Fruit fly (Drosophila melanogaster): ENCODE data around the gene CG43779.

CG43779 gene

DNA sequence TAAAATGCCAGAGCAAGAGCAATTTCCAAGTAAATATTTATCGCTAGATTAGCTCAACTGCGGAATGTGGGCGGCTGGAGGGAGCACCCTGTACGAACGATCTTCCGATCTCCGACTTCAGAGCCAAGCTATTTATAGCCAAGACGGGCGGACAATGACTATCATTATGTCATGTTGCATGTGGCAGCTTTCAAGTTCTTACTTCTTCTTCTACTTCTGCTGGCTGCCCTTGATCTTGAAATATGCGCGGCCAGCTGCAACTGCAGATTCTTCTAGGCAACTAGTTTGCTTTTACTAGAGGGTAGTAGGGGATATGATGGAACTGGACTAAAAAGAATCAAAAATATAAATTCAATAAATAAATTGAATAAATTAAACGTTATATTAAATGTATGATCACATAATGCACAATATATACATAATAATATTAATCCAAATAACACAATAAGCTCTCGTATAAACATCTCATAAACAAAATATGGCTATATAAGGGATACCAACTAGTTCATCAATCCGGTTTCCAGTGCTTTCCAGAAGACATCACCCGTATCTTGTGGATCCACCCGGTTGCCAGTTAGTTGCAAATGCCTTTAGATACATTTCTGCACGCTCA is 38.4 kb downstream of the CG43779 start:
- TF ChIP-seq CG1620 (GFP tag; optimal IDR thresholded peaks at IDR 0.05) = no peak
- no peak for TF ChIP-seq CG7045 (GFP tag; optimal IDR thresholded peaks at IDR 0.05)
- no peak for TF ChIP-seq Mnt (GFP tag; optimal IDR thresholded peaks at IDR 0.05)
- no peak for TF ChIP-seq Clk (GFP tag; optimal IDR thresholded peaks at IDR 0.05)
- TF ChIP-seq CG7101 (tag; optimal IDR thresholded peaks at IDR 0.05) = no peak
- no peak for TF ChIP-seq toe (GFP tag; optimal IDR thresholded peaks at IDR 0.05)
- no peak for TF ChIP-seq cnc (optimal IDR thresholded peaks at IDR 0.05)
- TF ChIP-seq ovo (GFP tag; optimal IDR thresholded peaks at IDR 0.05) = no peak
- TF ChIP-seq CG12768 (GFP tag; optimal IDR thresholded peaks at IDR 0.05) = no peak
- no peak for TF ChIP-seq pad (GFP tag; optimal IDR thresholded peaks at IDR 0.05)
- TF ChIP-seq cic (GFP tag; optimal IDR thresholded peaks at IDR 0.05) = no peak
- TF ChIP-seq kay (GFP tag; ENCODE audit: borderline replicate concordance) = no peak
- TF ChIP-seq tj (GFP tag; optimal IDR thresholded peaks at IDR 0.05) = no peak
- TF ChIP-seq Crg-1 (GFP tag; optimal IDR thresholded peaks at IDR 0.05) = no peak
- no peak for TF ChIP-seq Hr96 (GFP tag; optimal IDR thresholded peaks at IDR 0.05)
- no peak for TF ChIP-seq CG33017 (tag; optimal IDR thresholded peaks at IDR 0.05)

DNA sequence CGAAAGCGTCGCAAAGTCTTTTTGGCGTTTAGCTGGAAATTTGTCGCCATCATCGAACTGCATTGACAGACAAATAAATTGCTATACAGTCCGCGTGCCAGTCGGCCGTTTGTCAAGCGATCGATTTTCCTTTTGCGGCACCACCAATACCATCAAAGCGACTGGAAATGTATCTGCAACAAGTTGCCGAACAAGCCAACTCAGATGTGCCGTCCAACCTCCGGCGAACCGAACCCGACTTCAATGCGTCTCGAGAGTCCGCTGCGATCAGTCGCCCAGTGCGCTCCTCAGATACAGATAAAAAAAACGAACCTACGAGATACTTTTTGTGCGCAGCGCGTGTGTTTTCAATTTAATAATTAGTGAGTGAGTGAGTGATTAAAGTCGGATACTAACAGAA is 39.9 kb downstream of the CG43779 start:
- TF ChIP-seq ovo (GFP tag; optimal IDR thresholded peaks at IDR 0.05) (no peak), Clk (GFP tag; optimal IDR thresholded peaks at IDR 0.05) (no peak)

DNA sequence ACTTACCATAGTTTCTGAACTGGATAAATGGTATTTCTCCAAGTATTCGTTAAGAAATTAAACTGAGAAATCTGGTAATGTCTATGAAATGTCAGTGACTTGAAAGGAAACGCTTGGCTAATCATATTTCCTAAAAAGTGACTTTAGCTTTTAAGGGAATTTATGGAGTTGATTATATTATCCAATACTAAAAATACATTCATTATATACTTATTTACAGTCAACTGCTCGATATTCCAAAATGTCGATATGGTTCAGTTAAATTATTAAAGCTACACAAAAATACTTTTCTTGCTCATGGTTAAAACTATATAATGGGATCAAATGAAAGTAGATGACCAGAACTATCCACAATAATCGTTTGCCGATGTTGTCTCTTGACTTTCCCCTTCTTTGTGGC is 40.8 kb downstream of the CG43779 start, which contains the start of gene CG31848:
CG31848 (minus strand) TSS at position 101 of the 400 bp plus-strand sequence.
- TF ChIP-seq CG14711 (tag; optimal IDR thresholded peaks at IDR 0.05) (no peak), CG1620 (GFP tag; optimal IDR thresholded peaks at IDR 0.05) (no peak), tj (GFP tag; optimal IDR thresholded peaks at IDR 0.05) (no peak), kay (GFP tag; ENCODE audit: borderline replicate concordance) (no peak), CG7101 (tag; optimal IDR thresholded peaks at IDR 0.05) (no peak), bab1 (GFP tag; optimal IDR thresholded peaks at IDR 0.05) (no peak), CG11617 (GFP tag; optimal IDR thresholded peaks at IDR 0.05) (no peak), CG12768 (GFP tag; optimal IDR thresholded peaks at IDR 0.05) (no peak)

DNA sequence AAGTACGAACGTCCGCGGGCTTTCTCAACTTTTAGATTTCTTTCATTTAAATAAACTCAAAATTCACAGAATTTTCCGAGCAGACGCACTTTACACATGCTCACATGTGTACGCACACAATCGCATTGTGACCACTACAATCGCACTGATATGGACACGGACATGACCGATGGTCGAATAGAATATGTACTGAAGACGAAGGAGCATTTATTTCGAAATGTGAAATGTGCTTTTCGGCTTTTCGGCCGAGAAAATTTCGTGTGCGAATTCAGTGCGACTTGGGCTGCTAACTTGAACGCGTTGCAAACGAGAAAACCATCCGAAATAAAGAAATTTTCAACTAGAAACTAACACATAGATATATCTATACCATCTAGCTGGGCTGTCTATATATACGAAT is 45.8 kb downstream of the CG43779 start, which contains the start of gene CG44085:
CG44085 (plus strand) TSS at position 269 of the 400 bp plus-strand sequence.
- TF ChIP-seq toe (GFP tag; optimal IDR thresholded peaks at IDR 0.05) (no peak), tj (GFP tag; optimal IDR thresholded peaks at IDR 0.05) (no peak), cnc (optimal IDR thresholded peaks at IDR 0.05) (no peak), Hr96 (GFP tag; optimal IDR thresholded peaks at IDR 0.05) (no peak), cic (GFP tag; optimal IDR thresholded peaks at IDR 0.05) (no peak), Crg-1 (GFP tag; optimal IDR thresholded peaks at IDR 0.05) (no peak), pad (GFP tag; optimal IDR thresholded peaks at IDR 0.05) (no peak), CG12768 (GFP tag; optimal IDR thresholded peaks at IDR 0.05) (no peak), kay (GFP tag; ENCODE audit: borderline replicate concordance) (no peak), CG5204 (GFP tag; optimal IDR thresholded peaks at IDR 0.05) (no peak), CG14711 (tag; optimal IDR thresholded peaks at IDR 0.05) (no peak), CG7045 (GFP tag; optimal IDR thresholded peaks at IDR 0.05) (no peak), CG33017 (tag; optimal IDR thresholded peaks at IDR 0.05) (no peak), Mnt (GFP tag; optimal IDR thresholded peaks at IDR 0.05) (no peak), ovo (GFP tag; optimal IDR thresholded peaks at IDR 0.05) (no peak), CG11617 (GFP tag; optimal IDR thresholded peaks at IDR 0.05) (no peak), CG1620 (GFP tag; optimal IDR thresholded peaks at IDR 0.05) (no peak), CG7101 (tag; optimal IDR thresholded peaks at IDR 0.05) (no peak), bab1 (GFP tag; optimal IDR thresholded peaks at IDR 0.05) (no peak), Clk (GFP tag; optimal IDR thresholded peaks at IDR 0.05) (no peak)

DNA sequence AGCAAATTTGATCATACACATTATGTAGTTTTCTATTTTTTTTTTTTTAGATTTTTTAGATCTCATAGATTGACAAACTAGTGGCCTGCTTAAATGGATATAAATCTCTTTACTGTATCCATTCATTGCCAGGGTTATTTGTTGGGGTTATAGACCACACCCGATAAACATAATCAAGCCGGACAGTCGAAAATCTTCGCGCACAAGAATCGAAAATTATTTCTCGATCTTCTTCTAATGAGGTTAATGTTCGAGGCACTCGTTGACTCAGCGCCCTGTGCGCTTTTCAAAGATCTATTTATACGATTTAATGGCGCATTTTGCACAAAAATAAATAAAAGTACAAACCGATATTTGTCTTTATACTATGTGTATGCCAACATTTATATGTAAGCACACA is 46.9 kb downstream of the CG43779 start, which contains the start of gene CG31730:
CG31730 (minus strand) TSS at position 101 of the 400 bp plus-strand sequence.
- TF ChIP-seq CG5204 (GFP tag; optimal IDR thresholded peaks at IDR 0.05) (no peak), Hr96 (GFP tag; optimal IDR thresholded peaks at IDR 0.05) (no peak), cic (GFP tag; optimal IDR thresholded peaks at IDR 0.05) (no peak), tj (GFP tag; optimal IDR thresholded peaks at IDR 0.05) (no peak), Crg-1 (GFP tag; optimal IDR thresholded peaks at IDR 0.05) (no peak), CG12768 (GFP tag; optimal IDR thresholded peaks at IDR 0.05) (no peak), Clk (GFP tag; optimal IDR thresholded peaks at IDR 0.05) (no peak)

DNA sequence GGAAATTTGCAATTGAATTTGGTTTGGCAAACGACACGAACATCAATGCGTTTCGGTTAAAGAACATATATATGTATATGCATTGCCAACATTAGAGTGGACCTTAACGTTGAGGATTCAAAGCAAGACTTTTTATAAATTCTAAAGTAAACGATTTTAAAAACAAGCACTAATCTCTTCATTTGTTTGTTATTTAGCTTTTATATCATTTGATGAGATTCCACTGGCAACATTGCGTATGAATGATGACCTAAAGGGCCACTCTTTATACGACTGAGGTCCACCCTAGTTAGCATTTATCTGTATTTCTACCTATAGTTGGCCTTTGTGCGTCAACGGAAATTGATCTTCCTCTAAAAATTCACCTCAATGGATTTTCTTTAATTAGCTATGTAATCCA is 47.9 kb downstream of the CG43779 start:
- no peak for TF ChIP-seq CG7101 (tag; optimal IDR thresholded peaks at IDR 0.05)
- no peak for TF ChIP-seq Mnt (GFP tag; optimal IDR thresholded peaks at IDR 0.05)
- no peak for TF ChIP-seq cic (GFP tag; optimal IDR thresholded peaks at IDR 0.05)
- TF ChIP-seq tj (GFP tag; optimal IDR thresholded peaks at IDR 0.05) = no peak
- no peak for TF ChIP-seq CG5204 (GFP tag; optimal IDR thresholded peaks at IDR 0.05)
- no peak for TF ChIP-seq CG14711 (tag; optimal IDR thresholded peaks at IDR 0.05)
- no peak for TF ChIP-seq CG1620 (GFP tag; optimal IDR thresholded peaks at IDR 0.05)
- no peak for TF ChIP-seq CG11617 (GFP tag; optimal IDR thresholded peaks at IDR 0.05)
- TF ChIP-seq bab1 (GFP tag; optimal IDR thresholded peaks at IDR 0.05) = no peak
- TF ChIP-seq Crg-1 (GFP tag; optimal IDR thresholded peaks at IDR 0.05) = no peak
- TF ChIP-seq pad (GFP tag; optimal IDR thresholded peaks at IDR 0.05) = no peak
- no peak for TF ChIP-seq Hr96 (GFP tag; optimal IDR thresholded peaks at IDR 0.05)
- TF ChIP-seq CG12768 (GFP tag; optimal IDR thresholded peaks at IDR 0.05) = no peak
- no peak for TF ChIP-seq Clk (GFP tag; optimal IDR thresholded peaks at IDR 0.05)

DNA sequence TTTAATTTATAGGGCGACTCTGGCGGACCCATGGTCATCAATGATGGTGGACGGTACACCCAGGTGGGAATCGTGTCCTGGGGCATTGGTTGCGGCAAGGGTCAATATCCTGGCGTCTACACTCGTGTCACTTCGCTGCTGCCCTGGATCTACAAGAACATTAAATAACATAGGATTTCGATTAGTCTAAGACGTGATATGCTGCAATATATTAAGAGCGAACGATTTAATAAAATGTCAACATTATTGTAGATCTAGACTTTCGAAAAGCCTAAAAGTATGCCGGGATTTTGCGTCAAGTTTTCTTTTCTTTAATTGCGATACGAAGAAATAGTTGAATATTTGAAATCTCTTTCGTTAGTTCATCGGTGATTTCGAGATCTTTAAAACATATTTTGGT is 49.4 kb downstream of the CG43779 start, which contains the start of gene Naa20B:
Naa20B (plus strand) TSS at position 301 of the 400 bp plus-strand sequence.
- TF ChIP-seq cic (GFP tag; optimal IDR thresholded peaks at IDR 0.05) (no peak), CG14711 (tag; optimal IDR thresholded peaks at IDR 0.05) (no peak), CG33017 (tag; optimal IDR thresholded peaks at IDR 0.05) (no peak), CG7045 (GFP tag; optimal IDR thresholded peaks at IDR 0.05) (no peak), ovo (GFP tag; optimal IDR thresholded peaks at IDR 0.05) (no peak), Mnt (GFP tag; optimal IDR thresholded peaks at IDR 0.05) (no peak), toe (GFP tag; optimal IDR thresholded peaks at IDR 0.05) (no peak), CG1620 (GFP tag; optimal IDR thresholded peaks at IDR 0.05) (no peak), Crg-1 (GFP tag; optimal IDR thresholded peaks at IDR 0.05) (no peak), bab1 (GFP tag; optimal IDR thresholded peaks at IDR 0.05) (no peak)

Measured in whole organism, adult.